Fruit fly (Drosophila melanogaster): ENCODE data around the gene hyx.

hyx gene

DNA sequence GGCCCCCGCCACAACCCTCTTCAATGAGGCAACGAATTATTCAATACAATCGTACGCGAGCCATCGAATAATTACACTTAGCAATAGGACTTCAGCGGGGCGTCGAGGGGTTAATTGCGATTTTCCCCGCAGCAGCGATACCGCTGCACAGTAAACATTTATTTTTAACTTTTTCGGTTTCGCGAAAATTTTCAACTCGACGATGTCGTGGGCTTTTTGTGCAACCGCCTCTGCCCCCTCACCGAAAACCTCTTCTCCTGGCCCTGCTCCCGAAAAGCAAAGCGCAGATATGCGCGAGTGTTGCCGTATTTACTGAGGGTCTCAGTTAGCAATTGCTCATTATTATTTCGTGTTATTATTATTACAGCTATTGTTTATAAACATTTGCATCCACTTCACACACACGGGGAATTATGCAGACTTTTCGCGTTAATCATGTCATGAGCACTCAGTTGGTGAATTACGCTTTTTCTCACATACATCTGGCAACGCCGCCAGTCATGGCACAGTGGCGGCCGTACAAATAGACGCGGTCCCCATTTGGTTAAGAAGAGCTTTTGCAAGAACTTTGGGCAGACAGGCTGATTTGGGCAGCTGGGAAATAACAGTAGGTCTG lies 24.7 kb upstream of the hyx start (continued):
- TF ChIP-seq gcm2 (GFP tag; optimal IDR thresholded peaks at IDR 0.05) (no peak), Vsx1 (GFP tag; optimal IDR thresholded peaks at IDR 0.05) (no peak), D (optimal IDR thresholded peaks at IDR 0.05) (no peak), D (GFP tag; optimal IDR thresholded peaks at IDR 0.05) (no peak), so (GFP tag; IDR thresholded peaks at IDR 0.05) (peak; percentile 40; the same call in 1 of the 3 replicates), zen (tag; optimal IDR thresholded peaks at IDR 0.05) (no peak), CG10654 (GFP tag; optimal IDR thresholded peaks at IDR 0.05) (peak; percentile 10), CG13775 (GFP tag; optimal IDR thresholded peaks at IDR 0.05) (peak; percentile 39), salm (tag; optimal IDR thresholded peaks at IDR 0.05) (no peak), CG11696 (GFP tag; IDR thresholded peaks at IDR 0.05) (peak; percentile 97), HmgD (GFP tag; optimal IDR thresholded peaks at IDR 0.05) (peak; percentile 73), bsh (GFP tag; optimal IDR thresholded peaks at IDR 0.05) (peak in 1 of 2 experiments; percentile 55), Bgb (GFP tag; IDR thresholded peaks at IDR 0.05; ENCODE audit: partially characterized antibody) (no peak), lilli (GFP tag; optimal IDR thresholded peaks at IDR 0.05) (peak; percentile 82), YL-1 (GFP tag; optimal IDR thresholded peaks at IDR 0.05) (peak; percentile 89), CG1792 (GFP tag; optimal IDR thresholded peaks at IDR 0.05) (peak; percentile 18), CG11560 (tag; IDR thresholded peaks at IDR 0.05) (no peak), CG1832 (GFP tag; optimal IDR thresholded peaks at IDR 0.05) (no peak), dpn (GFP tag; optimal IDR thresholded peaks at IDR 0.05) (peak; percentile 57 to 62), Side (GFP tag; optimal IDR thresholded peaks at IDR 0.05) (peak; percentile 42), Hmx (GFP tag; optimal IDR thresholded peaks at IDR 0.05) (no peak), cg (GFP tag; optimal IDR thresholded peaks at IDR 0.05) (no peak), CG11085 (GFP tag; IDR thresholded peaks at IDR 0.05) (no peak), sd (tag; optimal IDR thresholded peaks at IDR 0.05) (peak; percentile 71), amos (GFP tag; IDR thresholded peaks at IDR 0.05; ENCODE audit: partially characterized antibody) (no peak), repo (GFP tag; optimal IDR thresholded peaks at IDR 0.05) (no peak), CG17328 (GFP tag; IDR thresholded peaks at IDR 0.05) (peak; percentile 46; the same call in 1 of the 2 replicates), CG12942 (GFP tag; optimal IDR thresholded peaks at IDR 0.05) (peak; percentile 40), CG7271 (tag; optimal IDR thresholded peaks at IDR 0.05) (no peak), pan (optimal IDR thresholded peaks at IDR 0.05) (no peak), pan (GFP tag; optimal IDR thresholded peaks at IDR 0.05 in 1 of 2, IDR thresholded peaks at IDR 0.05 in 1 of 2) (peak in 1 of 2 experiments; percentile 36), CG17568 (GFP tag; optimal IDR thresholded peaks at IDR 0.05) (no peak), CG4854 (GFP tag; optimal IDR thresholded peaks at IDR 0.05) (peak; percentile 17), CG1647 (GFP tag; optimal IDR thresholded peaks at IDR 0.05) (peak; percentile 49), PHDP (tag; optimal IDR thresholded peaks at IDR 0.05) (peak; percentile 8), fu2 (GFP tag; optimal IDR thresholded peaks at IDR 0.05) (peak; percentile 53), CG11398 (GFP tag; optimal IDR thresholded peaks at IDR 0.05) (no peak), Chrac-16 (GFP tag; optimal IDR thresholded peaks at IDR 0.05) (peak; percentile 51), toy (GFP tag; IDR thresholded peaks at IDR 0.05) (no peak), HHEX (GFP tag; optimal IDR thresholded peaks at IDR 0.05) (peak; percentile 27), CG12391 (tag; optimal IDR thresholded peaks at IDR 0.05) (peak; percentile 42), jumu (GFP tag; optimal IDR thresholded peaks at IDR 0.05) (peak; percentile 49), fd3F (GFP tag; optimal IDR thresholded peaks at IDR 0.05) (no peak), lab (GFP tag; optimal IDR thresholded peaks at IDR 0.05) (no peak), Eip74EF (GFP tag; optimal IDR thresholded peaks at IDR 0.05) (no peak), psq (GFP tag; optimal IDR thresholded peaks at IDR 0.05) (no peak), al (GFP tag; IDR thresholded peaks at IDR 0.05) (no peak), CG15479 (GFP tag; optimal IDR thresholded peaks at IDR 0.05) (peak; percentile 6), rib (GFP tag; IDR thresholded peaks at IDR 0.05) (peak; percentile 65; the same call in 1 of the 2 replicates), sima (GFP tag; optimal IDR thresholded peaks at IDR 0.05) (no peak)
